Worm (Caenorhabditis elegans) whole organism, L3 larva: Measurements from ENCODE around the gene bmk-1.

Source experiments
- ama-1 ChIP-seq: fragments of 150-350 bp; optimal IDR thresholded peaks from 2 replicates; lab custom pipeline; 2018
- ceh-28 ChIP-seq: fragments of 150-350 bp; optimal IDR thresholded peaks from 2 replicates; lab custom pipeline; 2014; ENCODE audit warnings: missing biosample characterization, missing genetic modification reagents, missing genetic modification characterization
- egl-27 ChIP-seq: sonication (generic microtip); optimal IDR thresholded peaks from 4 replicates; lab custom pipeline; 2017; ENCODE audit warnings: missing biosample characterization, missing genetic modification reagents, missing genetic modification characterization
- elt-1 ChIP-seq: fragments of 150-350 bp; optimal IDR thresholded peaks from 2 replicates; lab custom pipeline; 2014; ENCODE audit warnings: missing biosample characterization, missing genetic modification characterization
- elt-3 ChIP-seq, 3 experiments: fragments of 150-350 bp in 1 of 3; sonication (generic microtip) in 2 of 3; optimal IDR thresholded peaks; 2 replicates in 2 of 3; 4 replicates in 1 of 3; lab custom pipeline; 2014 to 2017; ENCODE audit warnings: missing biosample characterization in 3 of 3, missing genetic modification characterization in 3 of 3
- lin-15B ChIP-seq: fragments of 150-350 bp; optimal IDR thresholded peaks from 2 replicates; lab custom pipeline; 2014; ENCODE audit warnings: missing biosample characterization, missing genetic modification characterization
- nhr-237 ChIP-seq: fragments of 150-350 bp; optimal IDR thresholded peaks from 2 replicates; lab custom pipeline; 2014; ENCODE audit warnings: missing biosample characterization, missing genetic modification characterization
- nhr-25 ChIP-seq: sonication (generic microtip); optimal IDR thresholded peaks from 2 replicates; lab custom pipeline; 2017; ENCODE audit warnings: missing biosample characterization, missing genetic modification characterization
- snpc-4 ChIP-seq: fragments of 150-350 bp; optimal IDR thresholded peaks from 2 replicates; lab custom pipeline; 2014; ENCODE audit warnings: missing biosample characterization, missing genetic modification characterization
- tbx-2 ChIP-seq: sonication (generic microtip); optimal IDR thresholded peaks from 2 replicates; lab custom pipeline; 2016; ENCODE audit warnings: mild to moderate bottlenecking, missing genetic modification characterization, missing compliant biosample characterization
- unc-62 ChIP-seq: fragments of 150-350 bp; sonication (generic microtip); optimal IDR thresholded peaks from 4 replicates; lab custom pipeline; 2014; ENCODE audit warnings: missing biosample characterization, missing genetic modification reagents, missing genetic modification characterization
- ztf-11 ChIP-seq: fragments of 150-350 bp; optimal IDR thresholded peaks from 2 replicates; lab custom pipeline; 2014; ENCODE audit warnings: missing biosample characterization, missing genetic modification characterization

- TF ChIP-seq egl-27 (tag; lab: Kevin White, UChicago) (no peak), elt-1 (no peak), nhr-237 (tag; lab: Kevin White, UChicago) (no peak), tbx-2 (tag; lab: Kevin White, UChicago) (no peak), ama-1 (no peak), snpc-4 (tag; lab: Kevin White, UChicago) (no peak), ceh-28 (no peak), unc-62 (GFP tag; lab: Kevin White, UChicago) (no peak), nhr-25 (tag; lab: Kevin White, UChicago) (no peak), ztf-11 (tag; lab: Kevin White, UChicago) (no peak), lin-15B (tag; lab: Kevin White, UChicago) (no peak), elt-3 (tag; optimal IDR thresholded peaks at IDR 0.05; lab: Kevin White, UChicago) (no peak)
These were observed 15.9 kb downstream of the bmk-1 start, which contains the start of gene F23B12.4 for ce11 chrV:14440841-14441240.
